Worm (Caenorhabditis elegans): ENCODE data around the gene nhr-7.

- TF ChIP-seq W03F9.2 (tag; optimal IDR thresholded peaks at IDR 0.05) (no peak), him-1 (tag; optimal IDR thresholded peaks at IDR 0.05) (no peak), dao-5 (tag; optimal IDR thresholded peaks at IDR 0.05) (no peak)
Measured at ce11 chrIV:11304970-11305369, 33.8 kb upstream of the nhr-7 start.
